Fruit fly (Drosophila melanogaster) whole organism, wandering third instar larva: Measurements from ENCODE around the gene PolA1.

Experiments used
- Abd-B ChIP-seq: fragments of >200 bp; optimal IDR thresholded peaks from 2 replicates; lab custom pipeline; 2017; ENCODE audit warnings: missing biosample characterization, missing genetic modification characterization
- CG32264 ChIP-seq: fragments of 200-800 bp; sonication (Bioruptor generic); optimal IDR thresholded peaks from 2 replicates; lab custom pipeline; 2016; ENCODE audit warnings: missing biosample characterization, missing genetic modification characterization
- CG9705 ChIP-seq: fragments of 200-800 bp; sonication (Bioruptor generic); optimal IDR thresholded peaks from 2 replicates; lab custom pipeline; 2018; ENCODE audit warnings: missing biosample characterization, mild to moderate bottlenecking, missing genetic modification characterization
- CrebA ChIP-seq: fragments of 200-800 bp; sonication (Bioruptor generic); optimal IDR thresholded peaks from 2 replicates; lab custom pipeline; 2016; ENCODE audit warnings: missing biosample characterization, mild to moderate bottlenecking, missing genetic modification characterization, borderline replicate concordance
- Dfd ChIP-seq: fragments of >200 bp; optimal IDR thresholded peaks from 2 replicates; lab custom pipeline; 2017; ENCODE audit warnings: missing biosample characterization, missing genetic modification characterization
- Dif ChIP-seq: fragments of 200-275, 200-300 bp; sonication (Bioruptor generic); optimal IDR thresholded peaks from 2 replicates; lab custom pipeline; 2018; ENCODE audit warnings: missing biosample characterization, missing genetic modification characterization; ENCODE audit not compliant: partially characterized antibody
- GATAd ChIP-seq: sonication (Bioruptor generic); optimal IDR thresholded peaks from 2 replicates; lab custom pipeline; 2016; ENCODE audit warnings: missing biosample characterization, missing genetic modification characterization
- HLH106 ChIP-seq: fragments of 200-800 bp; optimal IDR thresholded peaks from 3 replicates; lab custom pipeline; 2019; ENCODE audit warnings: missing biosample characterization, mild to moderate bottlenecking, missing genetic modification characterization, moderate library complexity
- Hnf4 ChIP-seq: fragments of 200-800 bp; sonication (Bioruptor generic); optimal IDR thresholded peaks from 2 replicates; lab custom pipeline; 2016; ENCODE audit warnings: missing biosample characterization, mild to moderate bottlenecking, missing genetic modification characterization
- Hr78 ChIP-seq: fragments of >200 bp; optimal IDR thresholded peaks from 2 replicates; lab custom pipeline; 2017; ENCODE audit warnings: missing biosample characterization, missing genetic modification characterization
- Hr83 ChIP-seq: fragments of 200-300 bp; sonication (Bioruptor generic); optimal IDR thresholded peaks from 2 replicates; lab custom pipeline; 2016; ENCODE audit warnings: missing biosample characterization, mild to moderate bottlenecking, missing genetic modification characterization, moderate library complexity; ENCODE audit not compliant: poor library complexity, severe bottlenecking
- Jra ChIP-seq: sonication (Bioruptor generic); optimal IDR thresholded peaks from 2 replicates; lab custom pipeline; 2016; ENCODE audit warnings: missing biosample characterization, missing genetic modification characterization
- Mio ChIP-seq: sonication (Bioruptor generic); optimal IDR thresholded peaks from 2 replicates; lab custom pipeline; 2016; ENCODE audit warnings: missing biosample characterization, missing genetic modification characterization
- Myc ChIP-seq: fragments of >200 bp; optimal IDR thresholded peaks from 2 replicates; lab custom pipeline; 2017
- N ChIP-seq: fragments of >200 bp; optimal IDR thresholded peaks from 2 replicates; lab custom pipeline; 2018; ENCODE audit warnings: missing biosample characterization, missing external identifiers, missing genetic modification characterization
- OdsH ChIP-seq: fragments of 200-800 bp; sonication (Bioruptor generic); optimal IDR thresholded peaks from 2 replicates; lab custom pipeline; 2016; ENCODE audit warnings: missing biosample characterization, mild to moderate bottlenecking, missing genetic modification characterization
- Rel ChIP-seq, 2 experiments: fragments of 200-800 bp; sonication (Bioruptor generic) in 1 of 2; optimal IDR thresholded peaks; 2 replicates in 1 of 2; 3 replicates in 1 of 2; lab custom pipeline; 2016 to 2019; ENCODE audit warnings: mild to moderate bottlenecking in 2 of 2, missing biosample characterization in 2 of 2, missing genetic modification characterization in 2 of 2, moderate library complexity in 1 of 2
- Sp1 ChIP-seq: fragments of 200-800 bp; sonication (Bioruptor generic); optimal IDR thresholded peaks from 3 replicates; lab custom pipeline; 2019; ENCODE audit warnings: missing biosample characterization, mild to moderate bottlenecking, missing genetic modification characterization, moderate library complexity
- Vsx2 ChIP-seq: fragments of 200-300, 225-300 bp; sonication (Bioruptor generic); optimal IDR thresholded peaks from 2 replicates; lab custom pipeline; 2018; ENCODE audit warnings: missing biosample characterization, missing genetic modification characterization; ENCODE audit not compliant: partially characterized antibody
- br ChIP-seq: fragments of 200-800 bp; sonication (Bioruptor generic); optimal IDR thresholded peaks from 2 replicates; lab custom pipeline; 2016; ENCODE audit warnings: missing biosample characterization, missing genetic modification characterization
- brk ChIP-seq: fragments of 200-800 bp; sonication (Bioruptor generic); optimal IDR thresholded peaks from 2 replicates; lab custom pipeline; 2016; ENCODE audit warnings: missing biosample characterization, mild to moderate bottlenecking, missing genetic modification characterization
- dl ChIP-seq, 2 experiments: fragments of 175-275, 200-275 bp in 1 of 2; fragments of 200-275 bp in 1 of 2; sonication (Bioruptor generic); optimal IDR thresholded peaks; lab custom pipeline; 2018; ENCODE audit warnings: mild to moderate bottlenecking in 2 of 2, missing biosample characterization in 2 of 2, missing genetic modification characterization in 2 of 2, moderate library complexity in 2 of 2; ENCODE audit not compliant: partially characterized antibody in 2 of 2, insufficient read depth in 1 of 2
- dmrt93B ChIP-seq: fragments of 200-800 bp; sonication (Bioruptor generic); optimal IDR thresholded peaks from 2 replicates; lab custom pipeline; 2018; ENCODE audit warnings: missing biosample characterization, mild to moderate bottlenecking, missing genetic modification characterization
- dsf ChIP-seq: sonication (Bioruptor generic); optimal IDR thresholded peaks from 2 replicates; lab custom pipeline; 2016; ENCODE audit warnings: missing biosample characterization, missing genetic modification characterization, borderline replicate concordance
- ey ChIP-seq: fragments of 200-800 bp; sonication (Bioruptor generic); optimal IDR thresholded peaks from 2 replicates; lab custom pipeline; 2016; ENCODE audit warnings: missing biosample characterization, missing genetic modification characterization
- foxo ChIP-seq, 2 experiments: fragments of 200-800 bp; sonication (Bioruptor generic); optimal IDR thresholded peaks; 2 replicates in 1 of 2; 3 replicates in 1 of 2; lab custom pipeline; 2016 to 2017; ENCODE audit warnings: missing biosample characterization in 2 of 2, missing genetic modification characterization in 2 of 2
- fru ChIP-seq: fragments of 200-800 bp; sonication (Bioruptor generic); optimal IDR thresholded peaks from 3 replicates; lab custom pipeline; 2016; ENCODE audit warnings: missing biosample characterization, mild to moderate bottlenecking, missing genetic modification characterization
- h ChIP-seq: fragments of 200-800 bp; sonication (Bioruptor generic); optimal IDR thresholded peaks from 3 replicates; lab custom pipeline; 2016; ENCODE audit warnings: missing biosample characterization, mild to moderate bottlenecking, missing genetic modification characterization
- jim ChIP-seq: fragments of 175-275, 200-325 bp; sonication (Bioruptor generic); optimal IDR thresholded peaks from 2 replicates; lab custom pipeline; 2016; ENCODE audit warnings: missing biosample characterization, mild to moderate bottlenecking, missing genetic modification characterization
- lola ChIP-seq: fragments of >200 bp; optimal IDR thresholded peaks from 2 replicates; lab custom pipeline; 2017; ENCODE audit warnings: missing biosample characterization, missing genetic modification characterization
- pan ChIP-seq: fragments of >200 bp; optimal IDR thresholded peaks from 2 replicates; lab custom pipeline; 2017
- psq ChIP-seq: fragments of 200-800 bp; sonication (Bioruptor generic); optimal IDR thresholded peaks from 3 replicates; lab custom pipeline; 2017; ENCODE audit warnings: missing biosample characterization, mild to moderate bottlenecking, missing genetic modification characterization, moderate library complexity
- rgr ChIP-seq: fragments of 200-800 bp; sonication (Bioruptor generic); optimal IDR thresholded peaks from 3 replicates; lab custom pipeline; 2016; ENCODE audit warnings: missing biosample characterization, mild to moderate bottlenecking, missing genetic modification characterization
- sage ChIP-seq: fragments of 200-800 bp; sonication (Bioruptor generic); optimal IDR thresholded peaks from 2 replicates; lab custom pipeline; 2016; ENCODE audit warnings: missing biosample characterization, mild to moderate bottlenecking, missing genetic modification characterization
- sv ChIP-seq: fragments of 200-800 bp; sonication (Bioruptor generic); optimal IDR thresholded peaks from 3 replicates; lab custom pipeline; 2016; ENCODE audit warnings: missing biosample characterization, missing genetic modification characterization
- tai ChIP-seq: sonication (Bioruptor generic); optimal IDR thresholded peaks from 2 replicates; lab custom pipeline; 2016; ENCODE audit warnings: missing biosample characterization, missing genetic modification characterization
- usp ChIP-seq: fragments of >200 bp; optimal IDR thresholded peaks from 2 replicates; lab custom pipeline; 2017; ENCODE audit warnings: missing biosample characterization, missing genetic modification characterization
- woc ChIP-seq: sonication (Bioruptor generic); optimal IDR thresholded peaks from 2 replicates; lab custom pipeline; 2016; ENCODE audit warnings: missing biosample characterization, mild to moderate bottlenecking, missing genetic modification characterization

PolA1 gene

DNA sequence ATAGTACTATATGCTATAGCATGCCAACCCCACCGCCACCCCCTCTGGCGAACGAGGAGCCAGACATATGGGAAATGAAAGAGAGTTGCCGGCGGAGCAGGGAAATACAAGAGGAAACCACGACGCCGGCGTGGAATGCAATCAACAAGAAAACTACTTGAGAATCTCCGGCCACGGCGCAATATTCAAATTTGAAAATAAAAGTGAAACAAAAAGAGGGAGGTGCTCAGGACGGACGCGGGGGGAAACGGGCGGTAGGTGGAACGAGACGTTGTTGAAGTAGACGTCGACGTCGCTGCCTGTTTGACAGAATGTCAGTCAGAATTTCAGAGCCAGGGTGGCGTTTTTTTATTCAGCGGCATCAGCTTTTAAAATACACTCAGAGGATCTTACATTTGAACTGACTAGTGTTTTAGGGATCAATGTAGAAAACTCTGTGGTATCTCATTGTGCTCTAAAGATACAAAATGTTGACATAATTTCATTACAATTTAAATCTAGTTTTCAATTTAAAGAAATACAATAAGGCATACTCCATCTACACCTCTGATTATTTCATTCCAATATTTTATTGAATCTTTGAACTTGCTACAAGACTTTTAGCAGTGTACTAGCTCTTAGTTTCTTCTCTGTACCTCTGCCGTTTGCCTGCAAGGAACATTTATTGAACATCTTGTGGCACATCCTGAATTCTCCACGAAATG, 35.4 kb downstream of the PolA1 start:
- TF ChIP-seq pan (lab: Kevin White, UChicago) (no peak), Jra (GFP tag; lab: Kevin White, UChicago) (no peak), usp (GFP tag; lab: Kevin White, UChicago) (no peak), OdsH (GFP tag; lab: Kevin White, UChicago) (peak; percentile 34), dsf (GFP tag; lab: Kevin White, UChicago) (no peak), Hr83 (GFP tag; lab: Kevin White, UChicago) (no peak), sage (GFP tag; lab: Kevin White, UChicago) (no peak), tai (GFP tag; lab: Kevin White, UChicago) (no peak), Myc (lab: Kevin White, UChicago) (no peak), CrebA (GFP tag; lab: Kevin White, UChicago) (no peak), Vsx2 (GFP tag; lab: Kevin White, UChicago) (no peak), h (GFP tag; lab: Kevin White, UChicago) (peak; percentile 20), Dfd (no peak), dl (GFP tag; optimal IDR thresholded peaks at IDR 0.05; lab: Kevin White, UChicago; ENCODE audit: insufficient read depth in 1 of 2, partially characterized antibody in 2 of 2) (no peak), Hr78 (GFP tag; lab: Kevin White, UChicago) (no peak), fru (peak; percentile 27), HLH106 (tag; lab: Kevin White, UChicago) (peak; percentile 14), rgr (GFP tag; lab: Kevin White, UChicago) (peak; percentile 19), CG32264 (GFP tag; lab: Kevin White, UChicago) (no peak), GATAd (no peak), woc (GFP tag; lab: Kevin White, UChicago) (peak; percentile 22), Rel (GFP tag; optimal IDR thresholded peaks at IDR 0.05; lab: Kevin White, UChicago) (no peak), Rel (tag; optimal IDR thresholded peaks at IDR 0.05; lab: Kevin White, UChicago) (no peak), Dif (GFP tag; lab: Kevin White, UChicago) (no peak), Mio (GFP tag; lab: Kevin White, UChicago) (no peak), Hnf4 (GFP tag; lab: Kevin White, UChicago) (no peak), dmrt93B (GFP tag; lab: Kevin White, UChicago) (no peak), foxo (GFP tag; optimal IDR thresholded peaks at IDR 0.05; lab: Kevin White, UChicago) (peak in 1 of 2 experiments; percentile 35), CG9705 (GFP tag; lab: Kevin White, UChicago) (no peak), br (GFP tag; lab: Kevin White, UChicago) (no peak), brk (GFP tag; lab: Kevin White, UChicago) (no peak), ey (GFP tag; lab: Kevin White, UChicago) (peak; percentile 24), Sp1 (GFP tag; lab: Kevin White, UChicago) (peak; percentile 12), sv (GFP tag; lab: Kevin White, UChicago) (no peak), jim (GFP tag; lab: Kevin White, UChicago) (no peak), lola (GFP tag; lab: Kevin White, UChicago) (no peak), psq (GFP tag; lab: Kevin White, UChicago) (no peak), Abd-B (GFP tag; lab: Kevin White, UChicago) (no peak), N (GFP tag; lab: Kevin White, UChicago) (no peak)

DNA sequence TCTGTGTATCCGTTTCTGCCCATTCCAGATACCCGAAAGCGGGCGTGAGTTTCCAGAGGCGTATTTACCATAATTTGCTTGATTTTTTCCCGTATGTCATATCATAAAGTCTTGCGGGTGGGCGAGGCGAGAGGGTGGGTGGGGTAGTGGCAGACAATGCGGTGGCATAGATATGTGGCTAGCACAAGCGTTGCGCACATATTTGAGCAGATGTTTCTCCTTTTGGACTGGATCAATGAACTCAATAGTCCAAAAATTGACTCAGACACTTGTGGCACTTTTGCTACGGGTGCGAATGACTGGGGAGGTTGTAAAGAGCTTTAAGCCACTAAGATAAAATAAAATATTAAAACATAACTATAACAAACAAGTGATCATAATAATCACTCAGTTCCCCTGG, 36.4 kb downstream of the PolA1 start:
- TF ChIP-seq CrebA (GFP tag; lab: Kevin White, UChicago) (no peak), brk (GFP tag; lab: Kevin White, UChicago) (no peak), CG32264 (GFP tag; lab: Kevin White, UChicago) (no peak), woc (GFP tag; lab: Kevin White, UChicago) (no peak), dmrt93B (GFP tag; lab: Kevin White, UChicago) (no peak), OdsH (GFP tag; lab: Kevin White, UChicago) (no peak), br (GFP tag; lab: Kevin White, UChicago) (no peak), sage (GFP tag; lab: Kevin White, UChicago) (no peak), Abd-B (GFP tag; lab: Kevin White, UChicago) (no peak), Dif (GFP tag; lab: Kevin White, UChicago) (no peak), N (GFP tag; lab: Kevin White, UChicago) (no peak), ey (GFP tag; lab: Kevin White, UChicago) (no peak), Mio (GFP tag; lab: Kevin White, UChicago) (no peak), Dfd (no peak), rgr (GFP tag; lab: Kevin White, UChicago) (no peak), foxo (GFP tag; optimal IDR thresholded peaks at IDR 0.05; lab: Kevin White, UChicago) (no peak), sv (GFP tag; lab: Kevin White, UChicago) (no peak), psq (GFP tag; lab: Kevin White, UChicago) (no peak)
- TF ChIP-seq, all 38 proteins: peak for 0
